Worm (Caenorhabditis elegans): ENCODE data around the gene atgp-1.

Gene atgp-1

DNA sequence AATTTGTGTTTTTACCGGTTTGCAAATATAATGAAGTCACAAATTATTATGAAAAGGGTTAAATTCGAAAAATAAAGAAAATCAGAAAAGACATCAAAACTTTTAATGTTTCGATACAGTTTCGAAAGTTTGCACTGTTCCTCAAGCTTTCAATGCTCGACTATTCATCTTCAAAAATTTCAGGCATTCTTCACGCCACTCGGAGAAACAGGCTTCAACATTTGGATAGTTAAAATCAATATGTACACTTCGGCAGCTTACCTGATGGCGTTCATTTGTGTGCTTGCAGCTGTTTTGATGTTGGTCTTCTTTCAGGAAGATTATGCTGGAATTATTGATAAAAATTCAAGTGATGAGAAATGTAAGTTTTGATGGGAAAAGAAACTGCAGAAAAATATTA lies 22.0 kb upstream of the atgp-1 start:
- no peak for TF ChIP-seq sox-4 (tag; optimal IDR thresholded peaks at IDR 0.05)
- TF ChIP-seq fkh-10 (GFP tag; optimal IDR thresholded peaks at IDR 0.05), result no peak
- no peak for TF ChIP-seq T23F11.4 (GFP tag; optimal IDR thresholded peaks at IDR 0.05)
- no peak for TF ChIP-seq ceh-22 (tag; optimal IDR thresholded peaks at IDR 0.05)
- no peak for TF ChIP-seq tbx-7 (tag; optimal IDR thresholded peaks at IDR 0.05)
- TF ChIP-seq ceh-19 (GFP tag; optimal IDR thresholded peaks at IDR 0.05), result no peak
- no peak for TF ChIP-seq pag-3 (tag; optimal IDR thresholded peaks at IDR 0.05; ENCODE audit: borderline replicate concordance)
- no peak for TF ChIP-seq ttx-3 (tag; optimal IDR thresholded peaks at IDR 0.05)
- TF ChIP-seq ceh-14 (tag; optimal IDR thresholded peaks at IDR 0.05), result no peak
- no peak for TF ChIP-seq dmd-4 (tag; optimal IDR thresholded peaks at IDR 0.05; ENCODE audit: borderline replicate concordance)

DNA sequence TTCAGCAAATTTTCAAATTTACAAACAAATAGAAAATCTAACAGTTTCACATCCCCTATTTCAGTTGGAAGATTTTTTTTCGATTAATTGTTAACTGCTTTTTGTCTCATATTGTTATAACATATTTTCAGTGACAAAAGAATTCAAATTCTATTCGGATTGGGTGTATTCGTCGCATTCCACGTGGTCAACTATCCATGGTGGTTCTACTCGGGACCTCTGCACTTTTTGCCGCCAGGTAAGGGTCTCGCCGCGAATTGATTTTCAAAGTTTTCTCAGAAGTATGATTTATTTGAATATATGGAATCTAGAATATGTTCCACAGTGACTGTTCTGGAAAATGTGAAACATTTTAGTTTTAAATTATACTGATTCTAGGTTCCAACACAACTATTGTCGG lies 20.6 kb upstream of the atgp-1 start:
- TF ChIP-seq fkh-6 (tag; optimal IDR thresholded peaks at IDR 0.05) (no peak), ama-1 (optimal IDR thresholded peaks at IDR 0.05) (no peak), ceh-6 (GFP tag; optimal IDR thresholded peaks at IDR 0.05) (no peak), ceh-19 (GFP tag; optimal IDR thresholded peaks at IDR 0.05) (no peak), sdc-2 (tag; optimal IDR thresholded peaks at IDR 0.05) (no peak)

DNA sequence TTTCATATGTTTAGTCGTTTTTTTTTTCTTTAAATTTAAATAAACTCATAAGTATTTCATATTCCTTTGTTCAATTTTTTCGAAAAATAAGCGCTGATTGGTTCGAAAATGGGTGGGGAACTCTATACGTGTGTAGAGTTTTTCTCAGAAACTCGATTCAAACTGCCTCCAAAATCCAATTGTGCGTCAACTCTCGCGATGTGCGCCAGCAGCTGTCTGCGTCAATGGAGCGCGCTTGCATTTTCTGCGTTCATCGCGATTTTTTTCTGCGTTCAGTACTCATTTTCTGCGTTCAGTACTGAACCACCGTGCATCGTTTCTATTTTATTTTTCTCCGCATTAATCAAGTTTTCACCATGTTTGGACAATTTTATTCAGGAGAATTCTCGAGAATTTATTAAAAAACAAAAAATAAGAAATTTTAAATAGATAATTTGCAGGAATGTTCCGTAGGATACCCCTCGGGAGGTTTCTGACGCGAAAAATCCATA lies 19.4 kb upstream of the atgp-1 start, which contains the start of gene eelo-2:
Gene eelo-2 (plus strand): TSS at position 441 of the 491 bp plus-strand sequence.
- TF ChIP-seq ceh-6 (GFP tag; optimal IDR thresholded peaks at IDR 0.05) (peak; percentile 53), odd-2 (tag; optimal IDR thresholded peaks at IDR 0.05) (no peak), ets-4 (tag; optimal IDR thresholded peaks at IDR 0.05) (peak; percentile 69), ceh-14 (tag; optimal IDR thresholded peaks at IDR 0.05) (peak; percentile 49), ttx-3 (tag; optimal IDR thresholded peaks at IDR 0.05) (peak; percentile 6), pax-1 (tag; optimal IDR thresholded peaks at IDR 0.05) (peak; percentile 61), ref-2 (tag; optimal IDR thresholded peaks at IDR 0.05) (peak; percentile 82), lim-6 (tag; optimal IDR thresholded peaks at IDR 0.05) (peak; percentile 47), K09A11.1 (tag; optimal IDR thresholded peaks at IDR 0.05; ENCODE audit: insufficient read depth) (peak; percentile 40), sox-4 (tag; optimal IDR thresholded peaks at IDR 0.05) (no peak), syd-9 (tag; optimal IDR thresholded peaks at IDR 0.05) (peak; percentile 22), dve-1 (tag; optimal IDR thresholded peaks at IDR 0.05) (peak; percentile 88), ahr-1 (tag; optimal IDR thresholded peaks at IDR 0.05) (peak; percentile 2), ceh-30 (tag; optimal IDR thresholded peaks at IDR 0.05) (peak; percentile 99), fkh-10 (GFP tag; optimal IDR thresholded peaks at IDR 0.05) (peak; percentile 57), unc-55 (GFP tag; optimal IDR thresholded peaks at IDR 0.05) (peak; percentile 83), ztf-16 (tag; optimal IDR thresholded peaks at IDR 0.05) (peak; percentile 69), ceh-18 (tag; optimal IDR thresholded peaks at IDR 0.05) (peak; percentile 94), nfya-1 (tag; optimal IDR thresholded peaks at IDR 0.05) (peak; percentile 93), sdc-2 (tag; optimal IDR thresholded peaks at IDR 0.05) (peak; percentile 46), ceh-19 (GFP tag; optimal IDR thresholded peaks at IDR 0.05) (peak; percentile 6), pros-1 (tag; optimal IDR thresholded peaks at IDR 0.05) (peak; percentile 92), eyg-1 (tag; optimal IDR thresholded peaks at IDR 0.05) (no peak), hlh-30 (tag; optimal IDR thresholded peaks at IDR 0.05; ENCODE audit: insufficient read depth) (peak; percentile 60), nhr-11 (tag; optimal IDR thresholded peaks at IDR 0.05) (no peak), pat-9 (tag; optimal IDR thresholded peaks at IDR 0.05) (peak; percentile 51), F13H6.1 (tag; optimal IDR thresholded peaks at IDR 0.05) (peak; percentile 35), C38D4.7 (GFP tag; optimal IDR thresholded peaks at IDR 0.05) (no peak), madf-2 (tag; optimal IDR thresholded peaks at IDR 0.05) (peak; percentile 33), lin-11 (tag; optimal IDR thresholded peaks at IDR 0.05) (no peak), pag-3 (tag; optimal IDR thresholded peaks at IDR 0.05; ENCODE audit: borderline replicate concordance) (no peak), pqm-1 (tag; optimal IDR thresholded peaks at IDR 0.05) (peak; percentile 84), hlh-13 (GFP tag; optimal IDR thresholded peaks at IDR 0.05) (no peak), ceh-2 (tag; optimal IDR thresholded peaks at IDR 0.05) (peak; percentile 49), sox-2 (GFP tag; IDR thresholded peaks at IDR 0.05) (0 out of 2 replicates have a peak, but pooled peaks have one; percentile 34), unc-42 (tag; optimal IDR thresholded peaks at IDR 0.05) (peak; percentile 89), ceh-48 (tag; optimal IDR thresholded peaks at IDR 0.05) (peak; percentile 50), unc-3 (GFP tag; conservative IDR thresholded peaks at IDR 0.05) (peak; percentile 37; the same call in 1 of the 2 replicates), unc-3 (tag; optimal IDR thresholded peaks at IDR 0.05) (peak; percentile 30), ceh-31 (tag; optimal IDR thresholded peaks at IDR 0.05) (peak; percentile 86), C08G9.2 (tag; optimal IDR thresholded peaks at IDR 0.05) (peak; percentile 46), unc-86 (tag; optimal IDR thresholded peaks at IDR 0.05) (peak; percentile 63)
